Worm (Caenorhabditis elegans) whole organism, L2 larva: ENCODE results near the gene srg-30.

Experiments
- aly-2 ChIP-seq: fragments of 150-350 bp; optimal IDR thresholded peaks from 2 replicates; lab custom pipeline; 2014; ENCODE audit warnings: missing biosample characterization, missing genetic modification characterization
- ama-1 ChIP-seq: fragments of 150-350 bp; optimal IDR thresholded peaks from 2 replicates; lab custom pipeline; 2018; ENCODE audit warnings: inconsistent platforms
- elt-3 ChIP-seq: sonication (generic microtip); optimal IDR thresholded peaks from 2 replicates; lab custom pipeline; 2017; ENCODE audit warnings: missing biosample characterization, missing genetic modification characterization
- nhr-12 ChIP-seq: fragments of 150-350 bp; optimal IDR thresholded peaks from 2 replicates; lab custom pipeline; 2014; ENCODE audit warnings: missing biosample characterization, missing genetic modification characterization
- nhr-23 ChIP-seq: fragments of 150-350 bp; optimal IDR thresholded peaks from 2 replicates; lab custom pipeline; 2014; ENCODE audit warnings: missing biosample characterization, missing genetic modification reagents, missing genetic modification characterization
- snpc-4 ChIP-seq: fragments of 150-350 bp; optimal IDR thresholded peaks from 2 replicates; lab custom pipeline; 2014; ENCODE audit warnings: missing biosample characterization, missing genetic modification characterization
- unc-62 ChIP-seq: fragments of 150-350 bp; optimal IDR thresholded peaks from 2 replicates; lab custom pipeline; 2014; ENCODE audit warnings: missing biosample characterization, missing genetic modification reagents, missing genetic modification characterization
- ztf-11 ChIP-seq: sonication (generic microtip); optimal IDR thresholded peaks from 2 replicates; lab custom pipeline; 2017; ENCODE audit warnings: missing biosample characterization, missing genetic modification characterization

ce11 chrV:6683282-6683681 is 34.9 kb downstream of the srg-30 start:
- no peak for TF ChIP-seq nhr-12
- no peak for TF ChIP-seq nhr-23 (tag; lab: Kevin White, UChicago)
- no peak for TF ChIP-seq snpc-4 (tag; lab: Kevin White, UChicago)
- no peak for TF ChIP-seq unc-62 (GFP tag; lab: Kevin White, UChicago)
- TF ChIP-seq aly-2, result no peak
- no peak for TF ChIP-seq ama-1 (lab: Kevin White, UChicago)
- TF ChIP-seq ztf-11 (tag; lab: Kevin White, UChicago), result no peak
- TF ChIP-seq elt-3 (tag; lab: Kevin White, UChicago), result no peak
